In genomic region chrX:13726874-13727343, ce11 we compare ENCODE assay signal across 2 worm cellular contexts.
TF ChIP-seq lines count a peak whose summit lies in the region.

Gene pix-1, plus strand, starts transcription at chrX:13727293.

TF ChIP-seq in whole organism, L1 larva, 84 proteins besides CTCF, POLR2A, EP300 and RAD21 (continued from another document):
- TF ChIP-seq elt-3 (tag; optimal IDR thresholded peaks at IDR 0.05; lab: Kevin White, UChicago) (peak in 1 of 6 experiments; percentile 36), nhr-19 (GFP tag; conservative IDR thresholded peaks at IDR 0.05; lab: Robert Waterston, UW) (peak; percentile 74), lin-39 (tag; optimal IDR thresholded peaks at IDR 0.05; lab: Kevin White, UChicago) (peak; percentile 40), tlp-1 (tag; optimal IDR thresholded peaks at IDR 0.05; lab: Kevin White, UChicago) (no peak), unc-86 (tag; optimal IDR thresholded peaks at IDR 0.05; lab: Kevin White, UChicago) (peak; percentile 2), ztf-11 (tag; optimal IDR thresholded peaks at IDR 0.05; lab: Kevin White, UChicago) (no peak), fos-1 (tag; optimal IDR thresholded peaks at IDR 0.05; lab: Kevin White, UChicago) (no peak), nhr-85 (tag; lab: Kevin White, UChicago) (peak; percentile 12), zag-1 (tag; optimal IDR thresholded peaks at IDR 0.05; lab: Kevin White, UChicago) (no peak), fkh-10 (GFP tag; optimal IDR thresholded peaks at IDR 0.05; lab: Kevin White, UChicago) (no peak), dsc-1 (tag; optimal IDR thresholded peaks at IDR 0.05; lab: Kevin White, UChicago) (peak; percentile 86), nhr-77 (tag; optimal IDR thresholded peaks at IDR 0.05; lab: Kevin White, UChicago) (peak; percentile 27), sptf-1 (tag; optimal IDR thresholded peaks at IDR 0.05; lab: Kevin White, UChicago) (no peak), lir-3 (tag; optimal IDR thresholded peaks at IDR 0.05; lab: Kevin White, UChicago; ENCODE audit: poor library complexity) (peak; percentile 2), jun-1 (tag; optimal IDR thresholded peaks at IDR 0.05; lab: Kevin White, UChicago) (peak; percentile 26)

TF ChIP-seq in whole organism, L4 larva, 104 proteins besides CTCF, POLR2A, EP300 and RAD21 (continued from another document):
- TF ChIP-seq mxl-2 (GFP tag; conservative IDR thresholded peaks at IDR 0.05; lab: Robert Waterston, UW) (no peak), ceh-44 (GFP tag; IDR thresholded peaks at IDR 0.05; lab: Robert Waterston, UW) (no peak), fkh-10 (GFP tag; optimal IDR thresholded peaks at IDR 0.05; lab: Kevin White, UChicago) (peak; percentile 11), ceh-28 (tag; optimal IDR thresholded peaks at IDR 0.05; lab: Kevin White, UChicago) (peak; percentile 17), hlh-30 (tag; optimal IDR thresholded peaks at IDR 0.05; lab: Kevin White, UChicago; ENCODE audit: insufficient read depth) (peak; percentile 53), snpc-1.2 (GFP tag; IDR thresholded peaks at IDR 0.05; lab: Robert Waterston, UW) (no peak), lin-13 (GFP tag; optimal IDR thresholded peaks at IDR 0.05; lab: Kevin White, UChicago) (peak; percentile 3), ceh-20 (GFP tag; IDR thresholded peaks at IDR 0.05; lab: Robert Waterston, UW) (no peak)
